Worm (Caenorhabditis elegans): ENCODE results near the gene cyp-13A2.

ce11 chrII:9828502-9828901 lies 41.1 kb upstream of the cyp-13A2 start:
- TF ChIP-seq snpc-4 (tag; optimal IDR thresholded peaks at IDR 0.05) (no peak), ztf-4 (tag; optimal IDR thresholded peaks at IDR 0.05) (no peak), nhr-43 (tag; optimal IDR thresholded peaks at IDR 0.05; ENCODE audit: poor library complexity, severe bottlenecking) (no peak), pha-4 (tag; optimal IDR thresholded peaks at IDR 0.05) (no peak), mdl-1 (tag; optimal IDR thresholded peaks at IDR 0.05) (no peak), nhr-11 (tag; optimal IDR thresholded peaks at IDR 0.05) (no peak), aly-2 (tag; optimal IDR thresholded peaks at IDR 0.05) (no peak), nhr-23 (tag; optimal IDR thresholded peaks at IDR 0.05) (no peak), ceh-28 (tag; optimal IDR thresholded peaks at IDR 0.05) (no peak), egl-5 (tag; optimal IDR thresholded peaks at IDR 0.05) (no peak), tbx-2 (tag; optimal IDR thresholded peaks at IDR 0.05) (no peak), elt-3 (tag; optimal IDR thresholded peaks at IDR 0.05) (no peak)

Measured in whole organism, L3 larva.